Fruit fly (Drosophila melanogaster) whole organism: ENCODE data around the gene CG31245.

ENCODE experiments used
- CG8478 ChIP-seq: fragments of >200 bp; optimal IDR thresholded peaks from 2 replicates; lab custom pipeline; 2018; ENCODE audit warnings: inconsistent platforms
- Dll ChIP-seq: fragments of >200 bp; optimal IDR thresholded peaks from 2 replicates; lab custom pipeline; 2017
- EcR ChIP-seq, 2 experiments: fragments of >200 bp; optimal IDR thresholded peaks; 2 replicates each; lab custom pipeline; 2017; ENCODE audit warnings: missing biosample characterization in 2 of 2, missing genetic modification characterization in 2 of 2, missing genetic modification reagents in 2 of 2
- pan ChIP-seq: fragments of >200 bp; optimal IDR thresholded peaks from 2 replicates; lab custom pipeline; 2017
- psq ChIP-seq: fragments of >200 bp; optimal IDR thresholded peaks from 2 replicates; lab custom pipeline; 2017
- usp ChIP-seq: fragments of >200 bp; optimal IDR thresholded peaks from 2 replicates; lab custom pipeline; 2017; ENCODE audit warnings: missing biosample characterization, missing genetic modification characterization, mixed read lengths

The CG31245 gene

DNA sequence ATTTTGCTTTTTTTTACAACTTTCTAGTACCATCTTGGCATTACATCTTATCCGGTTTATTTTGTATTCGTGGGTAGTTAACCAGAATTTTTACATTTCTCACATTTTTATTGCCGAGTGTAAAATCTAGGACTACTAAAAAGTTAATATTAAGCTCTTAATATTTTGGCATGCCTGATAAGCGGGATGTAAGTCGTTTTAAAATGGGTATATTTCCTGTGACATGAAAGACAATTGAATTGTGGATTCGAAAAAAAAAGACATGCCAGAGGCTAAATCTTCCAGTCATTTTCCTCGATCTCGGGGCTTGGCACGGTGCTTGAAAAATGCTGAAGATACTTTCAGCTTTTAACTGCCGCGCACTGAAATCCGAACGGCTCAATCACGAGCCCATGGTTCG, at the start of gene CG31245:
Gene CG31245, minus strand, starts transcription at position 101 of the 400 bp plus-strand sequence.
- TF ChIP-seq CG8478 (lab: Kevin White, UChicago) (no peak), EcR (GFP tag; optimal IDR thresholded peaks at IDR 0.05; lab: Kevin White, UChicago) (no peak), pan (lab: Kevin White, UChicago) (no peak)

DNA sequence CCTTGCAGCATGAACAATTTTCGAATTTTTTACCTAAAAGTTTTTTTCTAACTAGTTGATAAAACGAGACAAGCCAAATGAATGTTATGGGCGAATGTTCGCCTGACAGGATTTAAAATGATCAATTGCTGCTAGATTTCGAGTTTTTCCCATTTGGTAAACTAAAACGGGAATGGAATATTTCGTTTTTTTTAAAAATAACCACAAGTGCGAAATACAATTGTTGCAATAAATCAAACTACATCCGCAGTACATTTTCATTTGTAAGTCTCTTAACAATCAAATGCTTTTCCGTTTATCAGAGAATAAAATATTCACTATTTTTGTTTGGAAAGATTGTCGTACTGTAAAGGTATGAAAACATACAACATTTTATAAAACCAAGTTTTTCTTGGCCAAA, 48.1 kb upstream of the CG31245 start, which contains the start of gene CG3517:
Gene CG3517, minus strand, starts transcription at position 101 of the 400 bp plus-strand sequence.
- no peak for TF ChIP-seq psq (lab: Kevin White, UChicago)
- TF ChIP-seq usp (GFP tag; lab: Kevin White, UChicago): no peak
- TF ChIP-seq CG8478 (lab: Kevin White, UChicago): no peak
- TF ChIP-seq EcR (GFP tag; optimal IDR thresholded peaks at IDR 0.05; lab: Kevin White, UChicago): no peak
- no peak for TF ChIP-seq Dll
- no peak for TF ChIP-seq pan (lab: Kevin White, UChicago)

DNA sequence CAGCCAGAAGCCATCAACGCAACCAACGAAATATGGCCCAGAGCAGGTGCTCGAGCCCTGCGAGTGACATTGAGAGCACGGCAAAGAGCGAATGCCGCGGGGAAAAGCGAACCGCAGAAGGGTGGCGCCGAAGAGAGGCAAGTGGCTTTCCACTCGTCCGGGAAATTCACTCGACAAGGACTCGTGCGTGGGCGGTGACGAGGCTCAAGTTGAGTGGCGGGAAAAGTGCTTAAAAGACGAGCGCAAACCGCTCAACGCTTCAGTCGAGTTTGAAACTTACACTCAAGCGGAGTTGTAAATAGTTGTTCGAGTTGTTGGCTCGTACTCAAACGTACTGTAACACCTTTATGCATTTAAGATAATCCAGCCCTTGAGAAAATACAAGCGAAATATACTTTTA, 35.4 kb upstream of the CG31245 start, which contains the start of gene CG31221:
Gene CG31221, plus strand, starts transcription at position 256 of the 400 bp plus-strand sequence.
- TF ChIP-seq pan (lab: Kevin White, UChicago) (no peak), CG8478 (lab: Kevin White, UChicago) (no peak)

DNA sequence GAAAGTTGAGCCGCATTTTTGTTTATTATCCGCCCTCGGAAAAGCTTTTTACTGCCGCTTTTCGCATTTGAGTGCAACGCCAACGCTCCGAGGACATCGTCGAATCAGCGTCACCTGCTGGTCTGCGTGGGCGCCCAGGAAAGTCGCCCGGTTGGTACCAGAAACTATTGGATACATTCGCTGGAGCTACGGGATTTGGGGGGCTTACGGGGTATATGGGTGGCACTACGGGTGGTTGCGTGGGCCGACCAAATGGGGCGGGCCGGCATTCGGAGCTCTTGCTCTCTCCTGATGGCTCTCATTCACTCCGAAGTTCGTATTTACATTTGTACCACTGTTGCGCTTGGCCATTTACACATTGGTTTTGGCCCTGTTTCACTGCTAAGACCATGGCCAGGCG, 34.3 kb upstream of the CG31245 start:
- TF ChIP-seq Dll: no peak

DNA sequence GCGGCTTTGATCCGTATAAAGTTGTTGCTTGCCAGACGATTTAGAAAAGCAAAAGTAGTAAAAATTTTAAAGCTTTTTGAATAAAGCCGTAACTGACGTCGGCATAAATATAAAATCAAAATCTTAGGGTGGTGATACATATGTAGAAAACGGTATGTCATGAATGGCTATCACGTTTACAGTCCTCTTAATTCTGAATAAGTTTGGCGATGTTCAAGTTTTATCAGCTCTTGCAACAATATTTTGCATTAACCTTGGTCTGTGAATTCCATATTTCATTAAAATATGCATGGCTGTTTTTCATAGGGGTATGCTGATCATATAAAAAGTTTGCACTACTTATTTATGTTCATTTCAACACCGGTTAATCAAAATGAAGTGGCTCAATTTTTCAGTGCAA, 31.5 kb upstream of the CG31245 start, which contains the start of gene CG11626:
Gene CG11626, plus strand, starts transcription at position 301 of the 400 bp plus-strand sequence.
- TF ChIP-seq psq (lab: Kevin White, UChicago) (no peak), EcR (GFP tag; optimal IDR thresholded peaks at IDR 0.05; lab: Kevin White, UChicago) (no peak), usp (GFP tag; lab: Kevin White, UChicago) (no peak), pan (lab: Kevin White, UChicago) (no peak), CG8478 (lab: Kevin White, UChicago) (no peak), Dll (no peak)

DNA sequence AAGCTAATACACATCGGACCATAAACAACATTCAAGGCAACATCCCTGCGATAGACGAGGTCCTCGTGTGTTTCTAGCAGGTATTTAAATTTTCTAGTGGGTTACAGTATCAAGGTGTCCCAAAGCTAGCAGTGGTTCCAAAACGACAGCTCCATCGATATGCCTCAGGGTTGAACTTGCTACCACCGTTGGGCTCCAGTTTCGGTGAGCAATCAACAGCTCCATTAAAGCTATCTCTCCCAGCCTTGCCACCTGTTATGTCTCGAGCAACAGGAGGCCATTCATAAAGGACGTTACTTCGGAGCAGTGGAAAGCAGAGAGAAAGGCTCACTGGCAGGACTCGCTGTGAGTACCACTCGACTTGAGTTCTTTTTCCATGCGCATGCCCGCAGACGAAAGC, 29.8 kb upstream of the CG31245 start:
- TF ChIP-seq pan (lab: Kevin White, UChicago) (no peak), psq (lab: Kevin White, UChicago) (no peak), Dll (no peak), usp (GFP tag; lab: Kevin White, UChicago) (no peak), CG8478 (lab: Kevin White, UChicago) (no peak), EcR (GFP tag; optimal IDR thresholded peaks at IDR 0.05; lab: Kevin White, UChicago) (no peak)

DNA sequence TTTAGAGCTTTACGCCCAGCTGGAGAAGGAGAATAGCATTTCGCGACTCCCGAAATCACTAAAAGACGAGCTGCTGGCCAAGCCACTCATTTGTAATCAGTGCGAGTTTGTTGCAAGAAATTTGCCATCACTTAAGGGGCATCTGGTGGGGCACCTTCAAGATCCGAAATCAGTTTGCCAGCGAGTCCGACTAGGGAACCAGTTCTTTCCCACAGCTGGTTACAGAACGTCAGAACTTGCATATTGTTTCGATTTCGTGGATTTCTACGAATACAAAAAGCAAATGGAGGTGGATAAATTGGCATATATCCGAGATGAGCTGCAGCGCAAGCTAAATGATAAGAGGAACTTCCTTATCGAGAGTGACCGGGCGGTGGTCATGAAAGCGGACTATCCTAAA, 27.3 kb upstream of the CG31245 start:
- no peak for TF ChIP-seq psq (lab: Kevin White, UChicago)
- TF ChIP-seq usp (GFP tag; lab: Kevin White, UChicago): no peak
- no peak for TF ChIP-seq pan (lab: Kevin White, UChicago)
- no peak for TF ChIP-seq CG8478 (lab: Kevin White, UChicago)
- no peak for TF ChIP-seq EcR (GFP tag; optimal IDR thresholded peaks at IDR 0.05; lab: Kevin White, UChicago)
- TF ChIP-seq Dll: no peak

DNA sequence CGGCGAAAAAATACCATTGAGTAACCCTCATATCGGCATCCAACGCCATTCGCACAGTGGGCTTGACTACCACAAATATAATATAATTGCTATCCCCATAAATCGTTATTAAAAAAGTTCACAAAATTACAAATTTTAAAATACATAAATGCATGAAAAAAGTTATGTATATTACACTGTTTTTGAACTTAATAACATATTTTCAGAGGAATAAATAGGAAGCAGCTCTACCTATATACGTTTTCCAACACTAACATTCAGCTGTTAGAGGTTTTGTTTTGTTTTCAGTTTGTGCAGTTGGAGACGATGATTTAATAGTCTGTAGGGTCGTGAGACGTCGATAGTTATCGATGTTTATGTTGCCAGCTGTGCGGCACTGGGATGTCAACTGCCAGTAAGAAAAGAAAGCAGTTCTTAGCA, 26.1 kb upstream of the CG31245 start, which contains the start of the genes Ino80 and Aptx:
Gene Ino80, minus strand, starts transcription at position 58 of the 420 bp plus-strand sequence.
Gene Aptx, plus strand, starts transcription at position 360 of the 420 bp plus-strand sequence.
- TF ChIP-seq psq (lab: Kevin White, UChicago) (no peak), Dll (no peak), CG8478 (lab: Kevin White, UChicago) (no peak), pan (lab: Kevin White, UChicago) (no peak), usp (GFP tag; lab: Kevin White, UChicago) (no peak), EcR (GFP tag; optimal IDR thresholded peaks at IDR 0.05; lab: Kevin White, UChicago) (no peak)

DNA sequence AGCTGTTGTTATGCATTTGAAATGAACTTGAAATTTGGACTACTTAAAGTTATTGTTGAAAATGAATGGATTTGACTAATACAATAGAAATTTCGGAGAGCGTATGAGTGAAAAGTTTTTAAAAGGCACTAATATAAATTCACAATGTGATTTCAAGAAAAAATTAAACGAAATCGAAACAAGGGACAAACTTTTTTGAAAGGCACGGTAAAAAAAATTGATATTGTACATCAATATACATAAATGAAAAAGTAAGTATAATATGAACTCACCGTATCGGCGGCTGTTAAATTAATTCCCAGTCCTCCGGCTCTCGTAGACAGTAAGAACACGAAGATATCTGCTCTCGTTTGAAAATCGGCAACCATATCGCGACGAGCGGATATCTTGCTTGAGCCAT, 21.4 kb upstream of the CG31245 start, which contains the start of gene CG31244:
Gene CG31244, minus strand, starts transcription at position 101 of the 400 bp plus-strand sequence.
- TF ChIP-seq psq (lab: Kevin White, UChicago): no peak
- TF ChIP-seq Dll: no peak
- no peak for TF ChIP-seq usp (GFP tag; lab: Kevin White, UChicago)
- TF ChIP-seq pan (lab: Kevin White, UChicago): no peak
- no peak for TF ChIP-seq CG8478 (lab: Kevin White, UChicago)
- TF ChIP-seq EcR (GFP tag; optimal IDR thresholded peaks at IDR 0.05; lab: Kevin White, UChicago): no peak

DNA sequence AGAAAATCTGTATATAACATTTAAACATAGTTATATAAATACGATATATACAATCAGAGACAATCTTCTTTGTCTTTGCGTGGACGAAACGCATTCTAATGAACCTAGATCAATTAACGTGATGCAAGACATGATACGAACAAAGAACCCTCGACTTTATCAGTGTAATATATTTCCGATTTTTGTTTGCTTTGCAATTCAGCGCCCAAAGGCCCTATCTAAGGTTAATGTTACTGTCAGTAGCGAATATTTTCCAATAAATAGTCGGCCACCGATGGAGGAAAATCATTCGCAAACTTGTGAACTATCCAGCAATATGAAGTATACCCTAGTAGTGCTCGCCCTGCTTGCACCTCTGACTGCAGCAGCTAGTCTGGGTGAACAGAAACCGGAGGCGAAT, 16.0 kb upstream of the CG31245 start, which contains the start of gene CG3739:
Gene CG3739, plus strand, starts transcription at position 301 of the 400 bp plus-strand sequence.
- TF ChIP-seq Dll (no peak), psq (lab: Kevin White, UChicago) (no peak), CG8478 (lab: Kevin White, UChicago) (no peak), EcR (GFP tag; optimal IDR thresholded peaks at IDR 0.05; lab: Kevin White, UChicago) (no peak), usp (GFP tag; lab: Kevin White, UChicago) (no peak), pan (lab: Kevin White, UChicago) (no peak)

DNA sequence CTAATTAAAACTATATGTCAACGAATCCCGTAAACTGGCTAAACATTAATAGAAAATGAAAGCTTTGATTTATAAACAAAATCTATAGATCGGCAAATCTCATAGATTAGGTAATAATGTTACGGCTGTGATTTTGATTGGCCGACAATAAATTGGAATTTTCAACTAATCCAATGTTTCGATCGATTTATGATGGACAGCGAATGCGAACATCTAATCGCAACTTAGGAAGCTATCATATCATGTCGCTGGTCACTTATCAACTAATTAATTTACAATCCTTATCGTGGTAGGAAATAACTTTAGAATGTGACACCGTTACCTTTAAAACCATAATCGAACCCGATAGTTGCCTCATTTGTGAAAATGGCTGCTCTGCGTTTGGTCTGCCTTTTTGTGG, 12.9 kb upstream of the CG31245 start, which contains the start of gene CG18493:
Gene CG18493, plus strand, starts transcription at position 352 of the 400 bp plus-strand sequence.
- TF ChIP-seq psq (lab: Kevin White, UChicago): no peak
- TF ChIP-seq Dll: no peak
- TF ChIP-seq pan (lab: Kevin White, UChicago): no peak
- no peak for TF ChIP-seq CG8478 (lab: Kevin White, UChicago)
- no peak for TF ChIP-seq usp (GFP tag; lab: Kevin White, UChicago)
- no peak for TF ChIP-seq EcR (GFP tag; optimal IDR thresholded peaks at IDR 0.05; lab: Kevin White, UChicago)

DNA sequence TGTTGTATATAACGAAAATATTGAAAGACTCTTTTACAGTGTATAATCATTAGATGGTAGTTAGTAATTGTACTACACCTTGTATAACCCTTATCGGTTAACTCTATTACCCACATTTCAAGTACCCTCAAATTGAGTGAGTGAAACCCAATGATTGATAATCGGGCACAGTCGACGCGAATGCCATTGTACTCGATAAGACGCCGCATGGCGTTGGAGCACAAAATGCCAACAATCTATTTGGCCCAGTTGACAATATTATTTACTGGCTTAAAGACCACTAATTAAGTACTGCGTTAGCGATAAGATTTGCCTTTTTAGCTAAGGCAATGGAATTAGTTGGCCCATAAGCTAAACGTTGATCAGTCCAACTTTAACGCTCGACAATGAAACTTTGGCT, 10.6 kb upstream of the CG31245 start, which contains the start of gene CG3734:
Gene CG3734, plus strand, starts transcription at position 254 of the 400 bp plus-strand sequence.
- TF ChIP-seq pan (lab: Kevin White, UChicago) (no peak), Dll (no peak), usp (GFP tag; lab: Kevin White, UChicago) (no peak), EcR (GFP tag; optimal IDR thresholded peaks at IDR 0.05; lab: Kevin White, UChicago) (no peak), CG8478 (lab: Kevin White, UChicago) (no peak), psq (lab: Kevin White, UChicago) (no peak)
